Worm (Caenorhabditis elegans): ENCODE results near the gene T13H5.8.

DNA sequence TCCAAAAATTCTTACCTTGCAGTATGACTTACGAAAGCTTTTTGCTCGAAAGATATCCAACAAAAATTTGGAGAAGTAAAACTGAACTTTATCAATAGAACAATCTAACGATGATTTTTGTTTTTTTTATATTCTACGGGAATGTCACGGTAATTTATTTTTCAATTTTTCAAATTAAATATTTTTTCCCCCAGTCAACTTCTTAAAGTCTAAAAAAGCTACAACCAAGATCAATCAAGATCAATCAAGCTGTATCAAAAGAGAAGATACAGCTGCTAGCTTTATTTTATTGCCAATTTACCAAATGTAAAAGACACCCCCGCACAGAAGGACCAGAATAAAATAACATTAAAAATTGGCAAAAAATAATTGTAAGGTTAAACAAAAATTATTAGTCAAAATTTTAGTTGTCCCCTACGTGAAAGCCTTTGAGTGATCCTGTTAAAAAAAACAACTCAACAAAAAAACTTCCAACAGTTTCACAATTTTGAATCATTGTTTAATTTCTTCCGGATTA, 42.9 kb upstream of the T13H5.8 start, which contains the start of the genes M05D6.1 and M05D6.3:
- TF ChIP-seq nhr-76 (tag; optimal IDR thresholded peaks at IDR 0.05) (no peak), ceh-9 (tag; optimal IDR thresholded peaks at IDR 0.05) (no peak), ztf-4 (tag; optimal IDR thresholded peaks at IDR 0.05) (no peak), ama-1 (optimal IDR thresholded peaks at IDR 0.05) (no peak), fos-1 (tag; optimal IDR thresholded peaks at IDR 0.05) (no peak), sea-2 (GFP tag; optimal IDR thresholded peaks at IDR 0.05) (no peak)
